Worm (Caenorhabditis elegans) whole organism, L4/young adult: ENCODE measurements around the gene nhr-177.

ENCODE experiments used
- dao-5 ChIP-seq: sonication (generic microtip); optimal IDR thresholded peaks from 2 replicates; lab custom pipeline; 2016; ENCODE audit warnings: missing genotype, missing genetic modification characterization, moderate library complexity, missing compliant biosample characterization
- him-1 ChIP-seq: sonication (generic microtip); optimal IDR thresholded peaks from 2 replicates; lab custom pipeline; 2016; ENCODE audit warnings: missing genotype, missing genetic modification reagents, missing genetic modification characterization, missing compliant biosample characterization

- TF ChIP-seq him-1 (tag; lab: Kevin White, UChicago) (no peak), dao-5 (tag; lab: Kevin White, UChicago) (no peak)
Measured at ce11 chrV:1631148-1631547, 21.1 kb downstream of the nhr-177 start, which contains the start of gene Y46H3D.8.
